Worm (Caenorhabditis elegans): ENCODE measurements around the gene T06E6.1.

DNA sequence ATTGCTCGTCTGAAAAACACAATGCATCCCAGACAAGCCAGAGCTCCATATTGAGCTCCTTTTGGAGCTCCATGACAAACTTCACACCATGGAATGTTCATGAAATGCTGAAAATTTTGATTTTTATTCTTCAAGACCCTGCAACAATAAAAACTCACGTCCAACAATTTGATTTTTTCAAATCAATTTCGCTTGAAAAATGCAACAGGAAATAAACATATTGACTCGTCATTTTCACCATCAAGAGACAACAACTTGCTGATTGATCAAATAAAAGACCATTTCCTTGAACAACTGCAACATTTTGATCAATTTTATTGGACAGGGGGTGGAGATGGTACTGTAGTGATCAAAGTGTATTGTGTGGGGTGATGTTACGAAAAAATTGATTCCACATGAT, 25.1 kb downstream of the T06E6.1 start, which contains the start of gene nhr-269:
- no peak for TF ChIP-seq C38D4.7 (GFP tag; optimal IDR thresholded peaks at IDR 0.05)
- no peak for TF ChIP-seq zip-5 (tag; optimal IDR thresholded peaks at IDR 0.05)
- TF ChIP-seq ref-2 (tag; optimal IDR thresholded peaks at IDR 0.05), result no peak
- TF ChIP-seq ceh-9 (tag; optimal IDR thresholded peaks at IDR 0.05), result no peak
- TF ChIP-seq tbx-2 (tag; optimal IDR thresholded peaks at IDR 0.05), result no peak
- no peak for TF ChIP-seq ahr-1 (tag; optimal IDR thresholded peaks at IDR 0.05)

Measured in whole organism, late embryonic.